Worm (Caenorhabditis elegans) whole organism, late embryonic: ENCODE data around the gene K08D8.7.

Source experiments
- pqm-1 ChIP-seq: sonication (generic microtip); optimal IDR thresholded peaks from 2 replicates; lab custom pipeline; 2016; ENCODE audit warnings: missing genetic modification characterization, missing compliant biosample characterization
- unc-55 ChIP-seq: sonication (generic microtip); optimal IDR thresholded peaks from 2 replicates; lab custom pipeline; 2017; ENCODE audit warnings: missing biosample characterization, missing genetic modification reagents, missing genetic modification characterization

DNA sequence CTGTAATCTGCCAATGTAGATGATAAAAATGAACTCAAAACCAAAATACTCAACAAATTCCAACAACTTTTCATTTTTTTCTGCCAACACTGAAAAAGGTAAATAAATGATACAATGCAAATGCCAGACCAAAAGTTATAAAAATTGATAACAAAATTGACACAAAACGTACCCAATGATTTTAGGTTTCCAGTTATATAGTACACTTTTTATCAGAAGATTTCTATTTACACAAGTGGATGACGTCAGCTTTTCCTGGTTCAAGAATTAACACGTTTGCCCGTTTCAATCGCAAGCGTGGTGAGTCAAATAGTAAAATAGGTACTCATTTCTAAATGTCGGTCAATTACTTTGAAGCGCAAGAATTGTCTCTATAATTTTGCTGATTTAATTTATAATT is 17.1 kb upstream of the K08D8.7 start, which contains the start of gene ZK896.5:
- TF ChIP-seq pqm-1 (tag; lab: Kevin White, UChicago) (no peak), unc-55 (GFP tag; lab: Kevin White, UChicago) (no peak)
